Worm (Caenorhabditis elegans): ENCODE results near the gene F58B4.6.

F58B4.6 gene

ce11 chrV:10975091-10975490 lies 50.3 kb downstream of the F58B4.6 start:
- TF ChIP-seq ztf-23 (GFP tag; IDR thresholded peaks at IDR 0.05) (no peak), med-1 (GFP tag; optimal IDR thresholded peaks at IDR 0.05; ENCODE audit: insufficient read depth) (no peak), T22C8.4 (GFP tag; IDR thresholded peaks at IDR 0.05) (no peak), flt-1 (GFP tag; IDR thresholded peaks at IDR 0.05) (no peak), klf-2 (GFP tag; conservative IDR thresholded peaks at IDR 0.05) (no peak), ref-1 (GFP tag; conservative IDR thresholded peaks at IDR 0.05) (no peak), ztf-29 (GFP tag; IDR thresholded peaks at IDR 0.05) (no peak), tab-1 (GFP tag; IDR thresholded peaks at IDR 0.05) (no peak), cog-1 (tag; optimal IDR thresholded peaks at IDR 0.05) (no peak)
